Worm (Caenorhabditis elegans): ENCODE measurements around the gene nhx-6.
"Not testable (repeated sequence)": the region's sequence is repeated elsewhere in the genome, so short reads cannot be mapped to it uniquely, and the experiment has no call there.

Gene nhx-6

DNA sequence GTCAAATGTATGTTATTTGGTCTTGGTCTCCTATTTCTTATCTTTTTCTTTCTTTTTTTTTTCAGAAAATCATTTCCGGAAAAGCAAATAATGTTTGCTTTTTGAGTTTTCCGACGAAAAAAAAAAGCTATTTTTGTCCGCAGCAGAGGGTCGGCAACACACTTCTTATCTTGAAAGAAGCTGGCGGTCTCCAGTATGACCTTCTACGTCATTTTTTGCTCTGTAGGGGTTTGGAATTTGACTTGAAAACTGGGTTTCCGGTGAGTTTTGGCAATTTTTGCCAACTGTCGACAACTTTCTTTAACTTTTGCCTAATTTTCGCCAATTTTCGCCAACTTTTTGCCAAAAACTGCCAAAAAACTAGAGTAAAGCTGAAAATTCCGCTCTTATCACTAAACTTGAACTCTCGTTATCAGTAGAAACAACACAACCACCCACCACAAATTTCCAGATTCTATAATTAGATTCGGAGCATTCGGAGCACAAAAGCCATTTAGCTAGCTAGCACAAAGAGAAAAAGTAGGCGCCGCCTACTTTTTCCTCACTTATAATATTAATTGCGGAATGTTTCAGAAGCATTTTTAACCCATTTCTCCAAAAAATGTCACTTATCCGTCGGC lies at the start of gene nhx-6:
Gene nhx-6 (plus strand): TSS at position 570 of the 620 bp plus-strand sequence.
- no peak for TF ChIP-seq unc-62 (GFP tag; optimal IDR thresholded peaks at IDR 0.05)

DNA sequence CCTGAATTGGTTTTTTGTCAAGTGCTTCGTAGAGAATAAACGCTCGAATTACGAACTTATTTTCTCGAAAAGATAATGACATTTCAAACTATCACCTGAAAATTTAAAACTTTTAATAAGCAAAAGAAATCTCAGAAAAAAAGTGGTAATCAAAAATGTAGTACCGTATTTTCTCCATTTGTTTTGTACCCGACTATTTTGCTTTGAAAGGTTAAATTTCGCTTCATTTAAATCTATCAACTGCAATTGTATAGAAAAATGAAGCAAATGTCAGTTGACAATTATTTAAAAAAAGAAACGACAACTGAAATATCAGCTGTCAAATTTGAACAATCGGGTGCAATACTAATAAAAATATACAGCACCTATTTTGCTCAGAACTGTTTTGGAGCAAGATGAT lies 49.4 kb upstream of the nhx-6 start, which contains the start of gene fbxa-158:
Gene fbxa-158 (minus strand): TSS at position 101 of the 400 bp plus-strand sequence.
- no peak for TF ChIP-seq unc-62 (GFP tag; optimal IDR thresholded peaks at IDR 0.05)

DNA sequence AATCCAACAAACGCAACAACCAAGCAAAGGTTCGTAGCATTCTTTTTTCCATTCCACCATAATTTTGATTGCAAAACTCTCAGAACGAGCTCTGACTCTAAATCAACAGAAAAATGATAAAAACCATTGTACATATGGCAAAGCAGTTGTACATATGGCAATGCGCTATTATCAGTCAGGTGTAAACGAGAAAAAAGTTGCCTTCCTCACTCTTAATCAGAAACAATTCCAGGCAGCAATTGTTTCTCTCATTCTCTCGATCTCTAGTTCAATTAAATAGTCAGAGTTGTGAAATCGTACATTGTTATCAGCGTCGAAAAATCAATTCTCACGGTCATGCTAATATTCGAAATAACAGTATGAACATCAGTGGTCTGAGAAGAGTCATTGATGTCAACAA lies 48.8 kb upstream of the nhx-6 start:
- TF ChIP-seq unc-62 (GFP tag; optimal IDR thresholded peaks at IDR 0.05): no peak

DNA sequence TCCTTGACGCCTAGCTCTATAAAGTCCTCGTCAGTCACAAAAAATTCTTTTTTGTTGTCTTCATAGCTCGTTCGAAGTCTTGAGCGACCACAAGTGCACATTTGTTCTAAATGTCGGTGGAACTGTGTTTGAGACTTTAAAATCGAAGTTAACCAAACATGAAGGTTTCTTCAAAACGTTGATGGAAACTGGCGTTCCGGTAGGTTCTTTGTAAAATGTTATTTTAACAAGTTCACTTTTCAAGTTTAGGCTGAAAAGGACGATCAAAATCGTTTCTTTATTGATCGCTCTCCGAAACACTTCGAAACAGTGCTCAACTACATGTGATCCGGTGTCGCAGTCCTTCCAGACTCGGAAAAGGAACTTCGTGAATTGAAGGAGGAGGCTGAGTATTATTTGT lies 46.1 kb upstream of the nhx-6 start, which contains the start of gene fbxa-160:
Gene fbxa-160 (minus strand): TSS at position 101 of the 400 bp plus-strand sequence.
- TF ChIP-seq unc-62 (GFP tag; optimal IDR thresholded peaks at IDR 0.05): no peak

DNA sequence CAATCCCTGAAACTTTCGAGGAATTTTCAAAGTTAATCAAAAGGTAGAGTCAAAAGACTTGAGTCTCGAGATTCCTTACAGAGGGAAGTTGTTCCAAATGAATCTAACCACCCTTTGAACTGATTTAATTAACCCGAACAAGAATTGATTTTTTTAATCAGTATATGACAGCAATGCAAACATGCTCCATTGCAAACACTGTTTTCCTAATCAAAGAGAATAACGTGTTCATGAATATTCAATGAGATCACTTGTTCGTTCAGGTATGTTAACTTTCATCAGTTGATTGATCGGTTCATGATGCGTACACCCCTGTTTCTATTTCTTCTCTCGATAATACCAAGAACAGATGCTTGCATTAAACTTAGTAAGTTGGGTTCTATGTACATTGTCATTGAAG lies 45.0 kb upstream of the nhx-6 start, which contains the start of gene C08E3.14:
Gene C08E3.14 (plus strand): TSS at position 301 of the 400 bp plus-strand sequence.
- TF ChIP-seq unc-62 (GFP tag; optimal IDR thresholded peaks at IDR 0.05): no peak

DNA sequence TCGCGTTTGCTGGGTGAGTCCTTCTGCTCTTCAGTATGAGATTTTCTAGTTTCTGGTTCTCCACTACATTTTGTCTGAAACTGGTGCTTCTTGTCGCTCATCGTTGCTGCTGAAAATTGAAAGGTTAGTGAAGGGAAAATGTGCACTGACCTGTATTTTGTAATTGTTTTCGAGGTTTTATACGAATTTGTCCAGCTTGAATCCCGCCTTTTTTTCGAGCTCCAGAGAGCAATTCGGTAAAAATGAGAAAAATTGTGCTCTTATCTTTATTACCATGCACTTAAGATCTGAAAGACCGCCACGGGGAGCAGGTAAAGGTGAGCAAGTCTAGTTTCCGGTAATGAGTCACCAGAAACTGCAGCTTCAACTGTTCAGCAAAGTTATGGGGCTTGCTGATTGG lies 42.8 kb upstream of the nhx-6 start, which contains the start of gene C08E3.15:
Gene C08E3.15 (minus strand): TSS at position 101 of the 400 bp plus-strand sequence.
- TF ChIP-seq unc-62 (GFP tag; optimal IDR thresholded peaks at IDR 0.05): not testable (repeated sequence)

DNA sequence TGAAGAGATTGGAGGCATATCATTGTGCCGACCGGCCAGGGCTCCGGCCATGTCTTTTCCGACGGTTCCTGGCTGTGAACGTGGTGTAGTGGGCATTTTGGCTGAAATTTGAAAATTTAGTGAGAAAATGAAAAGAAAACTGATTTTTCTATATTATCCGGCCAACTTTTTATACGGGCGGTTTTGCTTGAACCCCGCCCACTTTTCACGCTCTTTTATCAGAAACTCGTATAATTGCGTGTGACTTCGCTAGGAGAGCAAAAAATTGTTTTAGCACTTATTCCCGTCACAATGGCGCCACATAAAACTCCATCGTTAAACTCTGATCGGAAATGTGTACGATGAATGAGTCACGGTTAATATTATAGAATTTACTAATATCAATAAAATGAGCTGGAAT lies 38.4 kb upstream of the nhx-6 start, which contains the start of gene C08E3.13:
Gene C08E3.13 (minus strand): TSS at position 101 of the 400 bp plus-strand sequence.
- not testable (repeated sequence) for TF ChIP-seq unc-62 (GFP tag; optimal IDR thresholded peaks at IDR 0.05)

DNA sequence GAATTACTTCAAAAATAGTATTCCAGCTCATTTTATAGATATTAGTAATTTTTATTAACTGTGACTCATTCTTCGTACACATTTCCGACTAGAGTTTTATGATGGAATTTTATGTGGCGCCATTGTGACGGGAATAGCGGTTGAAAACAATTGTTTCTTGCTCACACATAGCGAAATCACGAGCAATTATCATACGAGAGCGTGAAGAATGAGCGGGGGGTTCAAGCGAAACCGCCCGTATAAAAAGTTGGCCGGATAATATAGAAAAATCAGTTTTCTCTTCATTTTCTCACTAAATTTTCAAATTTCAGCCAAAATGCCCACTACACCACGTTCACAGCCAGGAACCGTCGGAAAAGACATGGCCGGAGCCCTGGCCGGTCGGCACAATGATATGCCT lies 37.1 kb upstream of the nhx-6 start, which contains the start of gene C08E3.1:
Gene C08E3.1 (plus strand): TSS at position 301 of the 400 bp plus-strand sequence.
- TF ChIP-seq unc-62 (GFP tag; optimal IDR thresholded peaks at IDR 0.05): not testable (repeated sequence)

DNA sequence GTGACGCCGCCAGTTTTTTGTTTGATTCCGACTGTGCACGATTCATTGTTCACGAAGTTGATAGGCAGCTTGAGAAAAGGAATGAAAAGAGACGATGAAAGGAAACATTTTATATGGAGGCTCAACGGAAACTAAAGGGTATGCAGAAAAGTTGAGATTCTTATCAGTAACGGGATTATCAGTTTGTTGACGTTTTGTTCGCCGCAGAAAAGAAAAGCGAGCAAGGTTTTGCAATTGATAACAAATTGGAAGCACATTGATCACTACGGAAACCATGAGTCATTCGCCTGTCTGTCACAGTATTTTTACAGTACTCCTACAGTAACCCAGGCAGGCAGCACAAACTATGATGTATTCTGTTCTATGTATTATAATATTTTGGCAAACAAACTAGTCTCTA lies 34.7 kb upstream of the nhx-6 start:
- no peak for TF ChIP-seq unc-62 (GFP tag; optimal IDR thresholded peaks at IDR 0.05)

DNA sequence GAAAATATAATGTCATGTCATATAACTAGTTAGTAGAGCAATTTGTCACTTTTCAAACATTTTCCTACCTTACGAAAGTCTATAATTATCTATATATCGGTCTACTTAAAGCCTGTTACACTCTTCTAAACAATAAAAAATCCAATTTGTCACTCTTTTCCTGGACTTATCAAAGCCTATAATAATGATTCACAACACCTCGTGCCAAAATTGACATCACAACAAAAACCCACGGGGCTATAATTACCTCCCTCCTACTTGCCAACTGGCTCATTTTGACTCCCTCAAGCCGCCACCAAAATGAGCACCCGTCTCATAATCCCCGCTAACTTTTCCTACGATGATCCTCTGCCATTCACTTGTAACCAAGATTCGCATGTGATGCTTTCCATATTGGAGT lies 34.2 kb upstream of the nhx-6 start, which contains the start of gene srg-20:
Gene srg-20 (plus strand): TSS at position 301 of the 400 bp plus-strand sequence.
- not testable (repeated sequence) for TF ChIP-seq unc-62 (GFP tag; optimal IDR thresholded peaks at IDR 0.05)

DNA sequence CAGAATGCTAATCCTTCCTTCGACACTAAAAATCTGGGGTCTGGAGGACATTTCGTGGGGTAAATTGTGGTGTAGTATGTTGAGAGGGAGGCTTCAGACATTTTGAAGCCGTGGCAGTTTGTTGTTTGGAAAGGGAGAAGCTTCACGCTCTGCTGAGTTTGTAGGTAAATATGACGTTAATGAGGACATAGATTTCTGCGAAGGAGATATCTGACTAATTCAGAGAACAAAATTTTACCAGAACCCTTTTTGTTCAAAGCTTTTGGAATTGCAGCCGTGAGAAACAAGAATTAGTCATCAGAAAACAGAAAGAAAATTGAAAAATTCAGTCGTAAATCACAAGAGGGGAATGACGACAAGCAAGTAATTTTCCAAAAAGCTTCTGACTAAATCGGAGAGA lies 30.1 kb upstream of the nhx-6 start, which contains the start of gene srh-72:
Gene srh-72 (minus strand): TSS at position 101 of the 400 bp plus-strand sequence.
- TF ChIP-seq unc-62 (GFP tag; optimal IDR thresholded peaks at IDR 0.05): no peak

DNA sequence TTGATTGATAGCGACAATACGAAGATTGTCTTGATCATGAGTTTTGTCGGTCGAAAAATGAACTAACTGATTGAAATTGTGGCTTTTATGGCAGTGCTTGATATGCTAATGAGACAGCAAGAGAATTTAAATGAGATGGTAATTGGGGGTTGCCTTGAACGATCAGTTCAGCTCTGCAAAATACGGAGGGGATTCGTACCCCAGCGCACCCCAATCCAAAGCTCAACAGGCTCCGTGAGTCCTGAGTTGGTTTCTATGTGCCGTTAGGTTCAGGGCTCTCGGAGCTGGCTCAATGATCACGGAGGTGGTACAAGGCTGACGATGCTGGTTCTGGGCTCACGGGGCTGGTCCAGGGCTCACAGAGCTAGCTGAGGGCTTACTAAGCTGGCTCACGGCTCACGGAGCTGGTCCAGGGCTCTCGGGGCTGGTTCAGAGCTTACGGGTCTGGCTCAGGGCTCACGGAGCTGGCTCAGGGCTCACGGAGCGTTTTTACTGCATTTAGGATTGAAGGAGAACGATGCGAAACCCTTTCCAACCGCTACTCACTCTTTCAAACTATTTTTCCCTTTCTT lies 25.8 kb upstream of the nhx-6 start, which contains the start of gene ZC204.6:
Gene ZC204.6 (minus strand): TSS at position 51 of the 572 bp plus-strand sequence.
- no peak for TF ChIP-seq unc-62 (GFP tag; optimal IDR thresholded peaks at IDR 0.05)

DNA sequence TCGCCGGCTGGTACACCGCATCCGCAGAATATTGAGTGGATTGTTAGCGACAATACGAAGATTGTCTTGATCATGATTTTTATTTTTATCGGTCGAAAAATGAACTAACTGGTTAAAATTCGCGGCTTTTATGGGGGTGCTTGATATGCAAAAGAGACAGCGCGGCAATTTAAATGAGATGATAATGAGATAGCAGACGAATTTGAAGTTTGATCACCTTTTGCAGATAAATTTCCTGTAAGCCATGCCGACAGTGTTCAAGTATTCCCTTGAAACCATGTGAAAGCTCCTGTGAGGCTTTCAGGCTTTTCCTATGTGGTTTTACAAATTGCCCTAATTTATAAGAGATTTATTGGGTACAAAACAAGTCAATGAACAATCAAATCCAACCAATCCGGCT lies 24.4 kb upstream of the nhx-6 start, which contains the start of gene ZC204.17:
Gene ZC204.17 (minus strand): TSS at position 101 of the 400 bp plus-strand sequence.
- no peak for TF ChIP-seq unc-62 (GFP tag; optimal IDR thresholded peaks at IDR 0.05)

DNA sequence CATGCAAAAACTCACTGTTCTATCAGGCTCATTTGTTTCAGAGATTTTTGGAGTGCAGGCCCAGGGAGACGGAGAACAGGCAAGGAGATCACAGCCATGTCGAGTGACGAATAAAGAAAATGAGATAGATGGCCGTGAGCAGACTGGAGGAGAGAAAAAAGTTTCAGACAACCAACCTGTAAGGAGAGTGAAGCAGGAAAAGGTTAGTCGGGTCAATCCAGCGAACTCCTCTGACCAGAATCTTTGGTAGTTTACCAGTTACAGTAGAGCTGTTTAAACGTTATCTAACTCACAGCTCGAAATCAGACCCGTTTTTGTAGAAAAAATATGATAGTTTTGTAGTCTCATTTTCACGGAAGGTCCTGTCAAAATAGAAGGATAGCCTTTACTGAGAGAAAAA lies 21.9 kb upstream of the nhx-6 start, which contains the start of gene fbxb-21:
Gene fbxb-21 (minus strand): TSS at position 101 of the 400 bp plus-strand sequence.
- no peak for TF ChIP-seq unc-62 (GFP tag; optimal IDR thresholded peaks at IDR 0.05)

DNA sequence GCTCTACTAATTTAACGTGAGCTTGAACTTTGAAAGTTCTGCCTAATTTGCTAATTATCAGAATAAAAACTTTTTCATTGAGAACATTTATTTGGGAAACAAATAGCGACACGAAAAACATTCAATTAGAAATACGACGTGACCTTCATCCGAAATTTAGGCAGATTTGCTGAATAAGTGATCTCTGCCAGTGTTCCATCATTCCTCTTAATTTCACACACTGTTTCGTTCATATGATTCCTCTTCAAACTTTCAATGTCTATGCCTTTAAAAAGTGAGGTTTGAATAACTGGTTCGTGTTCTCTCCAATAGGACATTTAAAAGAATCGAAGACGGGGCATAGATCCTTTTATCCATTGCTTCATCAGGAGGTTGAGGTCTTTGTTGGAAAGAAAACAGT lies 20.1 kb upstream of the nhx-6 start, which contains the start of gene fbxb-20:
Gene fbxb-20 (minus strand): TSS at position 101 of the 400 bp plus-strand sequence.
- TF ChIP-seq unc-62 (GFP tag; optimal IDR thresholded peaks at IDR 0.05): no peak

DNA sequence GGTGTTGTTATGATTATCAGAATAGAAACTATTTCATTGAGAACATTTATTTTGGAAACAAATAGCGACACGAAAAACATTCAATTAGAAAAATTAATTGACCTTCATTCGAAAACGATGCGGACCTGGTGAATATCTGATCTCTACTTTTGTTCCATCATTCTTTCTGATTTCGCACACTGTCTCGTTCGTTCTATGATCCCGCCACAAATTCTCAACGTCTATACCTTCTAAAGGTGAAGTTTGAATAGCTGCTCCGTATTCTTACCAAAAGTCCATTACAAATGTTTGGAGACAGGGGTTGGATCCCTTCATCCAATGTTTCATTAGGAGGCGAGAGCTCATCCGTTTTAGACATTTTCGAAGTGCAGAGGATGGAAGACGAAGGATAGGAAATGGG lies 18.8 kb upstream of the nhx-6 start, which contains the start of gene fbxb-16:
Gene fbxb-16 (minus strand): TSS at position 101 of the 400 bp plus-strand sequence.
- TF ChIP-seq unc-62 (GFP tag; optimal IDR thresholded peaks at IDR 0.05): no peak
